Worm (Caenorhabditis elegans) whole organism, early embryonic: ENCODE measurements around the gene rsa-2.

Source experiments
- B0310.2 ChIP-seq: sonication (generic microtip); optimal IDR thresholded peaks from 2 replicates; lab custom pipeline; 2016; ENCODE audit warnings: mild to moderate bottlenecking, missing genetic modification characterization, missing compliant biosample characterization
- F13C5.2 ChIP-seq: sonication (generic microtip); optimal IDR thresholded peaks from 2 replicates; lab custom pipeline; 2017; ENCODE audit warnings: mild to moderate bottlenecking, missing genetic modification characterization, inconsistent platforms, missing compliant biosample characterization
- flt-1 ChIP-seq: fragments of 200-800 bp; sonication (Bioruptor generic); IDR thresholded peaks from 2 replicates; pipeline ENCODE4 v1.3.6; 2022; ENCODE audit warnings: missing genetic modification characterization, missing compliant biosample characterization
- tbx-37 ChIP-seq: fragments of 200-800 bp; sonication (Bioruptor generic); conservative IDR thresholded peaks from 2 replicates; pipeline ENCODE4 v1.3.6; 2022; ENCODE audit warnings: missing genetic modification reagents, missing genetic modification characterization, missing compliant biosample characterization
- tra-4 ChIP-seq: sonication (generic microtip); optimal IDR thresholded peaks from 2 replicates; lab custom pipeline; 2017; ENCODE audit warnings: missing genetic modification characterization, missing compliant biosample characterization

DNA sequence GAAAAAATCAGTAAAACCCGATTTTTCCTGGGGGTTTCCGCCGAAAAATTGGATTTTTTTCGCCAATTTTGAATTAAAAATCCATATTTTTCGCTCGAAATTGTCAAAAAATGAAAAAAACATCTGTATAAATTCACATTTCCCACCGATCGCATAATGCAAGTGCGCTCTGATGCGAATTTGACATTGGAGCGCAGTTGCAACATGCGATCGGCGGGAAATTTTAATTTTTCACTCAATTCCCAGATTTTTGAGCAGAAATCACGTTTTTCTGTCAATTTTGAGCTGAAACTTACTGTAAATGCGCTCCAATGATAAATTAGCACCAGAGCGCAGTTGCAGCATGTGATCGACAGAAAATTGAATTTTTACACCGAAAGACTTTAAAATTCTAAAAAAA is 1.3 kb downstream of the rsa-2 start:
- no peak for TF ChIP-seq F13C5.2 (tag; lab: Kevin White, UChicago)
- no peak for TF ChIP-seq tra-4 (tag; lab: Kevin White, UChicago)
- no peak for TF ChIP-seq flt-1 (GFP tag; lab: Robert Waterston, UW)
- no peak for TF ChIP-seq B0310.2
- no peak for TF ChIP-seq tbx-37 (GFP tag; lab: Robert Waterston, UW)
